Fruit fly (Drosophila melanogaster) whole organism, prepupa: Measurements from ENCODE around the gene CG7140.
A peak's percentile ranks its signal among the peaks of the same experiment; 100 is the strongest.

Experiments used
- Blimp-1 ChIP-seq: fragments of 200-800 bp; sonication (Bioruptor generic); optimal IDR thresholded peaks from 3 replicates; lab custom pipeline; 2017; ENCODE audit warnings: missing biosample characterization, missing genetic modification characterization, mild to moderate bottlenecking, moderate library complexity, missing genetic modification reagents
- CG10631 ChIP-seq: fragments of 200-800 bp; sonication (Bioruptor generic); optimal IDR thresholded peaks from 2 replicates; lab custom pipeline; 2016; ENCODE audit warnings: missing biosample characterization, missing genetic modification characterization
- CG11294 ChIP-seq: fragments of 200-800 bp; sonication (Bioruptor generic); IDR thresholded peaks from 2 replicates; pipeline ENCODE4 v1.3.6; 2022; ENCODE audit warnings: missing biosample characterization, missing genetic modification characterization
- CG11902 ChIP-seq: fragments of 200-800 bp; sonication (Bioruptor generic); optimal IDR thresholded peaks from 3 replicates; lab custom pipeline; 2016; ENCODE audit warnings: missing biosample characterization, missing genetic modification characterization
- CG1621 ChIP-seq: fragments of 200-800 bp; sonication (Bioruptor generic); optimal IDR thresholded peaks from 3 replicates; lab custom pipeline; 2018; ENCODE audit warnings: missing biosample characterization, mild to moderate bottlenecking, missing genetic modification characterization
- CG31627 ChIP-seq: fragments of 200-800 bp; sonication (Bioruptor generic); optimal IDR thresholded peaks from 3 replicates; lab custom pipeline; 2016; ENCODE audit warnings: missing biosample characterization, missing genetic modification characterization
- CG34406 ChIP-seq: fragments of 200-800 bp; sonication (Bioruptor generic); optimal IDR thresholded peaks from 3 replicates; lab custom pipeline; 2016; ENCODE audit warnings: missing biosample characterization, missing genetic modification characterization
- CG4318 ChIP-seq: fragments of 200-800 bp; sonication (Bioruptor generic); optimal IDR thresholded peaks from 3 replicates; lab custom pipeline; 2017; ENCODE audit warnings: missing biosample characterization, mild to moderate bottlenecking, missing genetic modification characterization
- CG6163 ChIP-seq: fragments of 200-800 bp; sonication (Bioruptor generic); IDR thresholded peaks from 3 replicates; pipeline ENCODE4 v1.3.6; 2022; ENCODE audit warnings: missing biosample characterization, missing genetic modification characterization
- CG6276 ChIP-seq: fragments of 200-800 bp; sonication (Bioruptor generic); optimal IDR thresholded peaks from 2 replicates; lab custom pipeline; 2017; ENCODE audit warnings: missing biosample characterization, mild to moderate bottlenecking, missing genetic modification characterization
- CG6808 ChIP-seq: fragments of 200-800 bp; sonication (Bioruptor generic); optimal IDR thresholded peaks from 3 replicates; lab custom pipeline; 2017; ENCODE audit warnings: missing biosample characterization, missing genetic modification characterization, mild to moderate bottlenecking, moderate library complexity, missing genetic modification reagents
- CG8319 ChIP-seq: fragments of 200-800 bp; sonication (Bioruptor generic); optimal IDR thresholded peaks from 3 replicates; lab custom pipeline; 2016; ENCODE audit warnings: missing biosample characterization, missing genetic modification characterization
- CG8632 ChIP-seq: fragments of 200-800 bp; sonication (Bioruptor generic); optimal IDR thresholded peaks from 3 replicates; lab custom pipeline; 2016; ENCODE audit warnings: missing biosample characterization, missing genetic modification characterization
- CG9139 ChIP-seq: fragments of 200-800 bp; sonication (Bioruptor generic); optimal IDR thresholded peaks from 3 replicates; lab custom pipeline; 2017; ENCODE audit warnings: missing biosample characterization, mild to moderate bottlenecking, missing genetic modification characterization
- Eip75B ChIP-seq: fragments of 200-800 bp; sonication (Bioruptor generic); optimal IDR thresholded peaks from 3 replicates; lab custom pipeline; 2016; ENCODE audit warnings: missing biosample characterization, missing genetic modification characterization
- Eip93F ChIP-seq: fragments of 200-800 bp; sonication (Bioruptor generic); optimal IDR thresholded peaks from 2 replicates; lab custom pipeline; 2016; ENCODE audit warnings: missing biosample characterization, mild to moderate bottlenecking, missing genetic modification characterization
- Ets96B ChIP-seq: fragments of 200-800 bp; optimal IDR thresholded peaks from 2 replicates; lab custom pipeline; 2019; ENCODE audit warnings: missing biosample characterization, mild to moderate bottlenecking, missing genetic modification characterization, moderate library complexity
- Hr38 ChIP-seq: sonication (Bioruptor generic); optimal IDR thresholded peaks from 2 replicates; lab custom pipeline; 2016; ENCODE audit warnings: missing biosample characterization, missing genetic modification characterization
- Lpt ChIP-seq: fragments of 200-800 bp; sonication (Bioruptor generic); optimal IDR thresholded peaks from 3 replicates; lab custom pipeline; 2016; ENCODE audit warnings: missing biosample characterization, missing genetic modification characterization
- Smox ChIP-seq: fragments of 200-800 bp; sonication (Bioruptor generic); optimal IDR thresholded peaks from 3 replicates; lab custom pipeline; 2016; ENCODE audit warnings: missing biosample characterization, missing genetic modification characterization
- Sox102F ChIP-seq: fragments of 200-800 bp; sonication (Bioruptor generic); optimal IDR thresholded peaks from 2 replicates; lab custom pipeline; 2016; ENCODE audit warnings: missing biosample characterization, mild to moderate bottlenecking, missing genetic modification characterization
- Sox14 ChIP-seq: fragments of 200-800 bp; sonication (Bioruptor generic); optimal IDR thresholded peaks from 3 replicates; lab custom pipeline; 2016; ENCODE audit warnings: missing biosample characterization, missing genetic modification characterization
- Sox15 ChIP-seq: fragments of 200-800 bp; sonication (Bioruptor generic); optimal IDR thresholded peaks from 3 replicates; lab custom pipeline; 2016; ENCODE audit warnings: missing biosample characterization, missing genetic modification characterization
- achi ChIP-seq: fragments of 200-800 bp; sonication (Bioruptor generic); optimal IDR thresholded peaks from 3 replicates; lab custom pipeline; 2016; ENCODE audit warnings: missing biosample characterization, missing genetic modification characterization
- cyc ChIP-seq: fragments of 200-800 bp; sonication (Bioruptor generic); optimal IDR thresholded peaks from 3 replicates; lab custom pipeline; 2016; ENCODE audit warnings: missing biosample characterization, missing genetic modification characterization
- dsx ChIP-seq: fragments of 200-800 bp; optimal IDR thresholded peaks from 3 replicates; lab custom pipeline; 2019; ENCODE audit warnings: missing biosample characterization, mild to moderate bottlenecking, missing genetic modification characterization, moderate library complexity; ENCODE audit not compliant: poor library complexity, severe bottlenecking
- eg ChIP-seq: fragments of 200-800 bp; sonication (Bioruptor generic); IDR thresholded peaks from 3 replicates; pipeline ENCODE4 v1.3.6; 2022; ENCODE audit warnings: missing biosample characterization, missing genetic modification characterization
- esn ChIP-seq: fragments of 200-800 bp; sonication (Bioruptor generic); optimal IDR thresholded peaks from 2 replicates; lab custom pipeline; 2016; ENCODE audit warnings: missing biosample characterization, mild to moderate bottlenecking, missing genetic modification characterization, moderate library complexity
- fd59A ChIP-seq: fragments of 200-800 bp; sonication (Bioruptor generic); optimal IDR thresholded peaks from 2 replicates; lab custom pipeline; 2017; ENCODE audit warnings: missing biosample characterization, mild to moderate bottlenecking, missing genetic modification characterization, missing genetic modification reagents
- fd85E ChIP-seq: fragments of 200-800 bp; sonication (Bioruptor generic); optimal IDR thresholded peaks from 3 replicates; lab custom pipeline; 2016; ENCODE audit warnings: missing biosample characterization, missing genetic modification characterization
- fkh ChIP-seq: fragments of 200-800 bp; sonication (Bioruptor generic); optimal IDR thresholded peaks from 3 replicates; lab custom pipeline; 2017; ENCODE audit warnings: missing biosample characterization, mild to moderate bottlenecking, missing genetic modification characterization, moderate library complexity
- pdm3 ChIP-seq: fragments of 200-800 bp; sonication (Bioruptor generic); optimal IDR thresholded peaks from 3 replicates; lab custom pipeline; 2016; ENCODE audit warnings: missing biosample characterization, missing genetic modification characterization
- salr ChIP-seq, 2 experiments: fragments of 200-800 bp; sonication (Bioruptor generic); optimal IDR thresholded peaks; 3 replicates each; lab custom pipeline; 2016 to 2018; ENCODE audit warnings: missing biosample characterization in 2 of 2, missing genetic modification characterization in 2 of 2, mild to moderate bottlenecking in 1 of 2
- svp ChIP-seq: fragments of 200-800 bp; sonication (Bioruptor generic); peaks from one replicate; lab custom pipeline; 2016; ENCODE audit warnings: missing biosample characterization, missing genetic modification characterization
- vri ChIP-seq: fragments of 200-800 bp; sonication (Bioruptor generic); optimal IDR thresholded peaks from 3 replicates; lab custom pipeline; 2016; ENCODE audit warnings: missing biosample characterization, mild to moderate bottlenecking, missing genetic modification characterization

The CG7140 gene

DNA sequence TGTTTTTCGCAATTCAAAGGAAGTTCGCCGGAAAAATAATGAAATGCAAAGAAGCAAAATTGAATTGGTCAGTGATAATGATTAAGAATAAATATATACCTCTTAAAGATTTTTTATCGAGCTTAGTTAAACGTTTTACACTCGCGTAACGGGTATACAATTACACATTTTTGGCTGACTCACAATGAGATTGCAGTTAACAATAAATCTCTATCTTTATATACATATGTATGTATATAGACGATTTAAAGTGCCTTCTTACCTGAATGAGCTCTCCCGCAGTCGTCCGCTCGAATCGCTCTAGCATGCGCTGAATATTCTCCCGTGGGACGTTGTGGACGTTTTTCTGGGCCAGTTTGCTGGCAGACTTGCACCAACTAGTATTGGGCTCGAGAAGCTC, 42.4 kb upstream of the CG7140 start:
- no peak for TF ChIP-seq Ets96B
- TF ChIP-seq CG6808 (GFP tag; lab: Kevin White, UChicago), result no peak
- no peak for TF ChIP-seq Sox102F (GFP tag; lab: Kevin White, UChicago)
- no peak for TF ChIP-seq Hr38
- TF ChIP-seq esn, result no peak
- TF ChIP-seq Smox (GFP tag; lab: Kevin White, UChicago), result no peak
- TF ChIP-seq Eip75B, result no peak

DNA sequence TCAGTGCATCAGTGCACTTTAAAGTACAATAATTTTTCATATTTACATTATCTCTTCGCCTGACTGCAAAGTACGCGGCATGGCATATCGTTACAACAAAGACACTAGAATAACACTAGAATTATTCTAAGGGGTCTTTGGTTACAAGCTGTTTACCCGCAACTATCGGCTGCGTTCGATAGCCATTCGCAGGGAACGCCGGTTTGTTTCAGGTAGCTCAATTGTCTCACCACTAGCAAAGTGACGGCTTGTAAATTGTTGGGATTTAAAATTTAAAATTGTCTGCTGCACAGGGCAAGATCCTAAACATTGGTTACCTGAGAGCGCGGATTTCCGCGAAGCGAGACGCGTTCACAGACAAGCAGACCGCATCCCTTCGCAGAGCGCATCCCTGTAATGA, 37.6 kb upstream of the CG7140 start, which contains the start of gene CG14561:
CG14561 (plus strand) TSS at position 214 of the 400 bp plus-strand sequence.
- peak; percentile 42 for TF ChIP-seq Sox14 (GFP tag; lab: Kevin White, UChicago)
- no peak for TF ChIP-seq Lpt (GFP tag; lab: Kevin White, UChicago)
- peak; percentile 35 for TF ChIP-seq dsx (GFP tag; lab: Kevin White, UChicago)
- no peak for TF ChIP-seq CG1621 (tag; lab: Kevin White, UChicago)
- TF ChIP-seq CG8319 (GFP tag; lab: Kevin White, UChicago), result peak; percentile 18
- peak; percentile 95 for TF ChIP-seq achi (GFP tag; lab: Kevin White, UChicago)
- peak; percentile 81 for TF ChIP-seq fkh (GFP tag; lab: Kevin White, UChicago)
- peak; percentile 47 for TF ChIP-seq svp
- TF ChIP-seq, all 60 proteins: peak for 6

DNA sequence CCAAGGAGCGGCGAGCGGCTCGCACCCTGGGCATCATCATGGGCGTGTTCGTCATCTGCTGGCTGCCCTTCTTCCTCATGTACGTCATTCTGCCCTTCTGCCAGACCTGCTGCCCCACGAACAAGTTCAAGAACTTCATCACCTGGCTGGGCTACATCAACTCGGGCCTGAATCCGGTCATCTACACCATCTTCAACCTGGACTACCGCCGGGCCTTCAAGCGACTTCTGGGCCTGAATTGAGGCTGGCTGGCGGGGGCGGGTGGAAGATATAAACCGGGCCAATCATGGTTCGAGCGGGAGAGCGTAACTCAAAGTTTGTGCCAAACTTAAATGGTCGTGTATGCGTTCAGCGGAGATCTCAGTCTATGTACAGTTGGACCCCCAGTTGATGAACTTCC, 35.7 kb upstream of the CG7140 start:
- TF ChIP-seq Eip93F (GFP tag; lab: Kevin White, UChicago), result no peak
- TF ChIP-seq eg, result no peak
- peak; percentile 16 for TF ChIP-seq CG1621 (tag; lab: Kevin White, UChicago)
- TF ChIP-seq Ets96B, result no peak
- no peak for TF ChIP-seq CG31627 (GFP tag; lab: Kevin White, UChicago)
- no peak for TF ChIP-seq cyc (GFP tag; lab: Kevin White, UChicago)
- no peak for TF ChIP-seq pdm3 (GFP tag; lab: Kevin White, UChicago)
- TF ChIP-seq fd85E, result no peak

DNA sequence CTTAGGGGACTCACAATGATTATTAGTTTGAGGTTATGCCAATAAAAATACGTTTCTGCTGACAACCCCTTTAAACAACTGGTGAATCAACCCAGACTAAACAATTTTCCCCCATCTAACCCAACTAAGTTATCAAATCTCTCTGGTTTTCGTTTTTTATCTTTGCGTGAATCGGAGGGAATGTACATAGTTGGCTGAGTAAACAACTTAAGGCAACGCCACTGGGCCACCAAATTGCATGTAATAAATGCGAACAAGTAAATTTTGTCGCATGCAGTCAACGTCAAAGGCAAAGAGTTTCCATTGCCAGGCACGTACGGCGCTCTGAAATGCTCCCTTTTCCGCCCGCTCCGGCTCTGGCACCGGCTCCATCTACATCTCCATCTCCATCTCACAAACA, 25.2 kb upstream of the CG7140 start:
- TF ChIP-seq Blimp-1 (GFP tag; lab: Kevin White, UChicago) (no peak), fkh (GFP tag; lab: Kevin White, UChicago) (peak; percentile 50), CG1621 (tag; lab: Kevin White, UChicago) (no peak)

DNA sequence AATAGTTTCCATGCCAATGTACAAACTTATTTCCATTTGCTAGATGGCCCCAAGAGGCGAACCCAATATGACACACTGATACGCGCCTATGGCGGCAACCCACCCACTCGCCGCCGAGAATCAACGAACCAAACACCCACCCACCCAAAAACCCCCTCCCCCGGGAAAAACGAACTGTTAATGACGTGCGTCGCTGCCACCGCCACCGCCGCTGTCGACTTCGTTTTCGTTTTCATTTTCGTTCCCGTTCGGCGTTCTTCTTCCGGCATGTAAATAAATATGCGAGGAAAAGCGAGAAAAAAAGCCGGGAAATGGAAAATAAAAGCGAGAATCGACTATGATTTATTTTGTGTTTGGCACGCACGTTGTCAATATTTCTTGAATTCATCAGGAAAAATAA, 23.0 kb upstream of the CG7140 start:
- no peak for TF ChIP-seq CG6276 (GFP tag; lab: Kevin White, UChicago)
- TF ChIP-seq vri (GFP tag; lab: Kevin White, UChicago), result no peak
- TF ChIP-seq esn, result no peak
- no peak for TF ChIP-seq Sox15 (GFP tag; lab: Kevin White, UChicago)
- no peak for TF ChIP-seq Ets96B
- no peak for TF ChIP-seq CG34406
- TF ChIP-seq CG10631 (GFP tag; lab: Kevin White, UChicago), result no peak
- TF ChIP-seq CG1621 (tag; lab: Kevin White, UChicago), result no peak
- TF ChIP-seq CG4318 (GFP tag; lab: Kevin White, UChicago), result no peak
- no peak for TF ChIP-seq Hr38
- TF ChIP-seq CG11294, result no peak
- no peak for TF ChIP-seq eg
- no peak for TF ChIP-seq salr (GFP tag; optimal IDR thresholded peaks at IDR 0.05; lab: Kevin White, UChicago)
- TF ChIP-seq achi (GFP tag; lab: Kevin White, UChicago), result no peak

DNA sequence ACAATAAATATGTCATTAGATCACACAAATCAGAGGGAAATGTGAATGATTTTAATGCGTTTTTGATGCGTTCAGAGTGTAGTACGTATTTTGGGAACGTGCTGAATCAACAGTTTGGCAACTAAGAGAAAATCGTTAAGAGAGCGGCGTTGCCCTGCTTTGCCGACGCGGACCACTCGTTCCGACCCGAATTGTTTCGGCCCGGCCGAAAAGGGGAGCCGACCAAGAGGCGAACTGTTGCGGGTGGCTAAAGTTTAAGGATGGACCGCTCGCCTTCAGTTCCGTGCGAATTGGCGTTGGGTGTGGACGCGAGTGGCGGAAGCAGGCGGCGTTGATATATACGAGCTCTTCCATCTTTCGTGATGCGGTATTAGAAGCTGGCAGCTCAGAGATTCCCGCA, 6.6 kb upstream of the CG7140 start, which contains the start of gene Oct-TyrR:
Oct-TyrR (plus strand) TSS at position 287 of the 400 bp plus-strand sequence.
- TF ChIP-seq CG11902 (GFP tag; lab: Kevin White, UChicago) (no peak), fd59A (GFP tag; lab: Kevin White, UChicago) (no peak), CG8632 (no peak), CG6163 (no peak), CG9139 (GFP tag; lab: Kevin White, UChicago) (no peak), CG4318 (GFP tag; lab: Kevin White, UChicago) (no peak)
